Fruit fly (Drosophila melanogaster) whole organism, embryonic: ENCODE data around the gene Acbp6.

Experiments used
- Asciz ChIP-seq: fragments of 200-800 bp; sonication (Bioruptor generic); optimal IDR thresholded peaks from 2 replicates; lab custom pipeline; 2017; ENCODE audit warnings: missing biosample characterization, mild to moderate bottlenecking, missing genetic modification characterization, missing genetic modification reagents
- Atf6 ChIP-seq: fragments of 200-800 bp; sonication (Bioruptor generic); IDR thresholded peaks from 2 replicates; pipeline ENCODE4 v1.3.6; 2022; ENCODE audit warnings: missing biosample characterization, missing genetic modification characterization
- Bgb ChIP-seq: fragments of 200-800 bp; sonication (Bioruptor generic); IDR thresholded peaks from 2 replicates; pipeline ENCODE4 v1.3.6; 2022; ENCODE audit warnings: missing biosample characterization, missing genetic modification characterization; ENCODE audit not compliant: partially characterized antibody
- Blimp-1 ChIP-seq: fragments of 200-800 bp; sonication (Bioruptor generic); optimal IDR thresholded peaks from 3 replicates; lab custom pipeline; 2018; ENCODE audit warnings: missing biosample characterization, missing genetic modification characterization, mild to moderate bottlenecking, moderate library complexity, missing genetic modification reagents
- CG10209 ChIP-seq: fragments of 200-800 bp; sonication (Bioruptor generic); optimal IDR thresholded peaks from 3 replicates; lab custom pipeline; 2017; ENCODE audit warnings: missing biosample characterization, mild to moderate bottlenecking, missing genetic modification characterization, missing genetic modification reagents
- CG10321 ChIP-seq: fragments of 200-800 bp; sonication (Bioruptor generic); IDR thresholded peaks from 2 replicates; pipeline ENCODE4 v1.3.6; 2022; ENCODE audit warnings: missing biosample characterization, missing genetic modification characterization
- CG10654 ChIP-seq: fragments of 200-800 bp; sonication (Bioruptor generic); optimal IDR thresholded peaks from 2 replicates; lab custom pipeline; 2016; ENCODE audit warnings: missing biosample characterization, missing genetic modification characterization
- CG10979 ChIP-seq: fragments of 200-800 bp; sonication (Bioruptor generic); optimal IDR thresholded peaks from 2 replicates; lab custom pipeline; 2018; ENCODE audit warnings: missing biosample characterization, mild to moderate bottlenecking, missing genetic modification characterization, moderate library complexity
- CG11695 ChIP-seq: fragments of 200-800 bp; sonication (Bioruptor generic); IDR thresholded peaks from 3 replicates; pipeline ENCODE4 v1.3.6; 2022; ENCODE audit warnings: missing biosample characterization, missing genetic modification characterization
- CG13287 ChIP-seq: fragments of 200-800 bp; sonication (Bioruptor generic); IDR thresholded peaks from 2 replicates; pipeline ENCODE4 v1.3.6; 2022; ENCODE audit warnings: missing biosample characterization, missing genetic modification characterization; ENCODE audit not compliant: partially characterized antibody
- CG13424 ChIP-seq: fragments of 200-800 bp; sonication (Bioruptor generic); optimal IDR thresholded peaks from 2 replicates; lab custom pipeline; 2019; ENCODE audit warnings: missing biosample characterization, mild to moderate bottlenecking, missing genetic modification characterization, moderate library complexity
- CG13894 ChIP-seq: fragments of 200-800 bp; sonication (Bioruptor generic); optimal IDR thresholded peaks from 3 replicates; lab custom pipeline; 2018; ENCODE audit warnings: missing biosample characterization, mild to moderate bottlenecking, missing genetic modification characterization, moderate library complexity
- CG14667 ChIP-seq: fragments of 200-800 bp; sonication (Bioruptor generic); IDR thresholded peaks from 2 replicates; pipeline ENCODE4 v1.3.6; 2022; ENCODE audit warnings: missing biosample characterization, missing genetic modification characterization
- CG15601 ChIP-seq: fragments of 200-800 bp; sonication (Bioruptor generic); optimal IDR thresholded peaks from 3 replicates; lab custom pipeline; 2019; ENCODE audit warnings: missing biosample characterization, mild to moderate bottlenecking, missing genetic modification characterization, moderate library complexity
- CG1602 ChIP-seq: fragments of 200-800 bp; sonication (Bioruptor generic); optimal IDR thresholded peaks from 3 replicates; lab custom pipeline; 2016; ENCODE audit warnings: missing biosample characterization, missing genetic modification characterization
- CG17328 ChIP-seq: fragments of 200-800 bp; sonication (Bioruptor generic); IDR thresholded peaks from 2 replicates; pipeline ENCODE4 v1.3.6; 2022; ENCODE audit warnings: missing biosample characterization, missing genetic modification characterization
- CG17568 ChIP-seq: fragments of 200-800 bp; sonication (Bioruptor generic); optimal IDR thresholded peaks from 2 replicates; lab custom pipeline; 2018; ENCODE audit warnings: missing biosample characterization, mild to moderate bottlenecking, missing genetic modification characterization, moderate library complexity
- CG18262 ChIP-seq: fragments of 200-800 bp; optimal IDR thresholded peaks from 3 replicates; lab custom pipeline; 2019; ENCODE audit warnings: missing biosample characterization, mild to moderate bottlenecking, missing genetic modification characterization, moderate library complexity
- CG4617 ChIP-seq: fragments of 200-800 bp; sonication (Bioruptor generic); optimal IDR thresholded peaks from 3 replicates; lab custom pipeline; 2016; ENCODE audit warnings: missing biosample characterization, missing genetic modification characterization, borderline replicate concordance
- CG6272 ChIP-seq: fragments of 200-800 bp; sonication (Bioruptor generic); IDR thresholded peaks from 2 replicates; pipeline ENCODE4 v1.3.6; 2022; ENCODE audit warnings: missing biosample characterization, missing genetic modification characterization
- CG6765 ChIP-seq: fragments of 200-800 bp; sonication (Bioruptor generic); optimal IDR thresholded peaks from 3 replicates; lab custom pipeline; 2017; ENCODE audit warnings: missing biosample characterization, mild to moderate bottlenecking, missing genetic modification characterization
- CG7963 ChIP-seq: fragments of 200-800 bp; sonication (Bioruptor generic); IDR thresholded peaks from 3 replicates; pipeline ENCODE4 v1.3.6; 2022; ENCODE audit warnings: missing biosample characterization, missing genetic modification characterization; ENCODE audit not compliant: partially characterized antibody
- CG8388 ChIP-seq: fragments of 200-800 bp; sonication (Bioruptor generic); optimal IDR thresholded peaks from 2 replicates; lab custom pipeline; 2019; ENCODE audit warnings: missing biosample characterization, mild to moderate bottlenecking, missing genetic modification characterization, moderate library complexity
- Fer2 ChIP-seq: fragments of 200-800 bp; sonication (Bioruptor generic); optimal IDR thresholded peaks from 2 replicates; lab custom pipeline; 2018; ENCODE audit warnings: missing biosample characterization, mild to moderate bottlenecking, missing genetic modification characterization, moderate library complexity
- Fer3 ChIP-seq: fragments of 200-800 bp; sonication (Bioruptor generic); optimal IDR thresholded peaks from 2 replicates; lab custom pipeline; 2018; ENCODE audit warnings: missing biosample characterization, mild to moderate bottlenecking, missing genetic modification characterization, moderate library complexity
- GATAe ChIP-seq: fragments of 200-800 bp; sonication (Bioruptor generic); conservative IDR thresholded peaks from 2 replicates; pipeline ENCODE4 v1.3.6; 2022; ENCODE audit warnings: missing biosample characterization, missing genetic modification characterization
- Hand ChIP-seq: fragments of 200-800 bp; sonication (Bioruptor generic); optimal IDR thresholded peaks from 2 replicates; lab custom pipeline; 2017; ENCODE audit warnings: mild to moderate bottlenecking, missing biosample characterization, missing genetic modification reagents, missing genetic modification characterization
- Med ChIP-seq: fragments of 200-800 bp; sonication (Bioruptor generic); peaks from one replicate; lab custom pipeline; 2016; ENCODE audit warnings: missing biosample characterization, missing genetic modification characterization, mild to moderate bottlenecking, inconsistent platforms, moderate library complexity
- NK7.1 ChIP-seq: fragments of 200-800 bp; sonication (Bioruptor generic); optimal IDR thresholded peaks from 3 replicates; lab custom pipeline; 2016; ENCODE audit warnings: missing biosample characterization, missing genetic modification characterization
- Sox102F ChIP-seq: fragments of 200-800 bp; sonication (Bioruptor generic); optimal IDR thresholded peaks from 2 replicates; lab custom pipeline; 2018; ENCODE audit warnings: missing biosample characterization, mild to moderate bottlenecking, missing genetic modification characterization, moderate library complexity
- Ssrp ChIP-seq: fragments of 200-800 bp; sonication (Bioruptor generic); optimal IDR thresholded peaks from 2 replicates; lab custom pipeline; 2018; ENCODE audit warnings: missing biosample characterization, mild to moderate bottlenecking, missing genetic modification characterization, moderate library complexity
- ash1 ChIP-seq: fragments of 200-800 bp; sonication (Bioruptor generic); optimal IDR thresholded peaks from 2 replicates; lab custom pipeline; 2018; ENCODE audit warnings: missing biosample characterization, mild to moderate bottlenecking, missing genetic modification characterization
- bab2 ChIP-seq: fragments of 200-800 bp; sonication (Bioruptor generic); optimal IDR thresholded peaks from 2 replicates; lab custom pipeline; 2016; ENCODE audit warnings: missing biosample characterization, missing genetic modification characterization
- bbx ChIP-seq: fragments of 200-800 bp; sonication (Bioruptor generic); IDR thresholded peaks from 2 replicates; pipeline ENCODE4 v1.3.6; 2022; ENCODE audit warnings: missing biosample characterization, missing genetic modification characterization; ENCODE audit not compliant: partially characterized antibody
- bsh ChIP-seq, 2 experiments: fragments of 200-800 bp; sonication (Bioruptor generic); optimal IDR thresholded peaks; 2 replicates each; lab custom pipeline; 2017 to 2018; ENCODE audit warnings: mild to moderate bottlenecking in 2 of 2, missing biosample characterization in 2 of 2, missing genetic modification characterization in 2 of 2, moderate library complexity in 1 of 2
- insv ChIP-seq, 2 experiments: fragments of 200-800 bp; sonication (Bioruptor generic); optimal IDR thresholded peaks; 3 replicates each; lab custom pipeline; 2016 to 2018; ENCODE audit warnings: missing biosample characterization in 2 of 2, missing genetic modification characterization in 2 of 2
- mirr ChIP-seq: fragments of 200-800 bp; sonication (Bioruptor generic); optimal IDR thresholded peaks from 3 replicates; lab custom pipeline; 2018; ENCODE audit warnings: missing biosample characterization, mild to moderate bottlenecking, missing genetic modification characterization
- nmo ChIP-seq: fragments of 200-800 bp; sonication (Bioruptor generic); optimal IDR thresholded peaks from 2 replicates; lab custom pipeline; 2018; ENCODE audit warnings: missing biosample characterization, mild to moderate bottlenecking, missing genetic modification characterization, moderate library complexity
- nom ChIP-seq: fragments of 200-800 bp; sonication (Bioruptor generic); optimal IDR thresholded peaks from 2 replicates; lab custom pipeline; 2017; ENCODE audit warnings: missing biosample characterization, missing genetic modification characterization, mild to moderate bottlenecking, moderate library complexity, missing genetic modification reagents
- phol ChIP-seq: fragments of 200-800 bp; sonication (Bioruptor generic); optimal IDR thresholded peaks from 3 replicates; lab custom pipeline; 2018; ENCODE audit warnings: missing biosample characterization, mild to moderate bottlenecking, missing genetic modification characterization, moderate library complexity
- prd ChIP-seq, 3 experiments: fragments of >200 bp in 2 of 3; fragments of 200-800 bp in 1 of 3; sonication (Bioruptor generic) in 1 of 3; optimal IDR thresholded peaks in 2 of 3; IDR thresholded peaks in 1 of 3; 2 replicates in 2 of 3; 3 replicates in 1 of 3; pipeline versions ENCODE4 v1.3.6 to Lab custom; 2017 to 2022; ENCODE audit warnings: missing biosample characterization in 1 of 3, missing genetic modification characterization in 1 of 3
- pros ChIP-seq: fragments of 200-800 bp; sonication (Bioruptor generic); optimal IDR thresholded peaks from 3 replicates; lab custom pipeline; 2019; ENCODE audit warnings: missing biosample characterization, mild to moderate bottlenecking, missing genetic modification characterization, moderate library complexity
- pum ChIP-seq: fragments of 200-800 bp; sonication (Bioruptor generic); optimal IDR thresholded peaks from 2 replicates; lab custom pipeline; 2016; ENCODE audit warnings: missing biosample characterization, missing genetic modification characterization
- ranshi ChIP-seq: fragments of 200-800 bp; sonication (Bioruptor generic); IDR thresholded peaks from 2 replicates; pipeline ENCODE4 v1.3.6; 2022; ENCODE audit warnings: missing biosample characterization, missing genetic modification characterization
- row ChIP-seq: fragments of 200-800 bp; sonication (Bioruptor generic); IDR thresholded peaks from 3 replicates; pipeline ENCODE4 v1.3.6; 2022; ENCODE audit warnings: missing biosample characterization, missing genetic modification characterization
- sens ChIP-seq: fragments of 200-800 bp; sonication (Bioruptor generic); peaks from one replicate; lab custom pipeline; 2016; ENCODE audit warnings: missing biosample characterization, missing genetic modification characterization
- seq ChIP-seq: fragments of 200-800 bp; sonication (Bioruptor generic); IDR thresholded peaks from 2 replicates; pipeline ENCODE4 v1.3.6; 2022; ENCODE audit warnings: missing biosample characterization, missing genetic modification characterization
- vvl ChIP-seq: fragments of 200-800 bp; sonication (Bioruptor generic); IDR thresholded peaks from 2 replicates; pipeline ENCODE4 v1.3.6; 2022; ENCODE audit warnings: missing biosample characterization, missing genetic modification characterization

The Acbp6 gene

DNA sequence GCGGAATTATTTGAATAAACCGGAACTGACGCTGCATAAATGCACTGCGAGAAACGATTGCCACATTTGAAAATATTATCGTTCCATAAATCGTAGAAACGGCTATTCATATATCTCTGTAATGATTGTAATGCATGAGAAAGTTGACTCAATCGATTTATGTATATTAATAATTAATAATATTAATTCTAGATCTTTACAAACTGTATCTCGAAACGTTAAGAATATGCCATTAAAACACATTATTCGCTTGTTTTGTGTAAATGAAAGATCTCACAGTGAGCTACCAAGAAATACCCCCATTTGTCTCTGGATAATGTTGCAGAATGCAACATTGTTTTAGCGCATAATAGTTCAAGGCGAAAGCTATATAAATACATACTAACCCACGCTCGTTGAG lies 21.1 kb downstream of the Acbp6 start (continued):
- TF ChIP-seq CG17328 (GFP tag; lab: Robert Waterston, UW) = 0 out of 2 replicates have a peak, but pooled peaks have one; percentile 7
- TF ChIP-seq Hand = no peak
- TF ChIP-seq CG10979 (tag; lab: Kevin White, UChicago) = peak; percentile 7
- no peak for TF ChIP-seq CG14667 (GFP tag; lab: Robert Waterston, UW)
- TF ChIP-seq nmo (GFP tag; lab: Kevin White, UChicago) = peak; percentile 31
- no peak for TF ChIP-seq seq
- peak; percentile 34 for TF ChIP-seq Ssrp (tag; lab: Kevin White, UChicago)
- TF ChIP-seq phol = peak; percentile 33
- no peak for TF ChIP-seq CG6765 (GFP tag; lab: Kevin White, UChicago)
- peak; percentile 25; the same call in 1 of the 3 replicates for TF ChIP-seq row (GFP tag; lab: Robert Waterston, UW)
- no peak for TF ChIP-seq NK7.1 (GFP tag; lab: Kevin White, UChicago)
- peak; percentile 33 for TF ChIP-seq nom (GFP tag; lab: Kevin White, UChicago)
- peak; percentile 22 for TF ChIP-seq CG8388 (GFP tag; lab: Kevin White, UChicago)
- no peak for TF ChIP-seq CG10654 (GFP tag; lab: Kevin White, UChicago)
- TF ChIP-seq pros (GFP tag; lab: Kevin White, UChicago) = no peak
- TF ChIP-seq Fer3 (tag; lab: Kevin White, UChicago) = no peak
- TF ChIP-seq Sox102F (GFP tag; lab: Kevin White, UChicago) = peak; percentile 58
- no peak for TF ChIP-seq CG13287 (GFP tag; lab: Robert Waterston, UW)
- TF ChIP-seq Blimp-1 = peak; percentile 21
- no peak for TF ChIP-seq Asciz (GFP tag; lab: Kevin White, UChicago)
- TF ChIP-seq bab2 (GFP tag; lab: Kevin White, UChicago) = no peak
- no peak for TF ChIP-seq Fer2 (tag; lab: Kevin White, UChicago)
- no peak for TF ChIP-seq CG10209 (GFP tag; lab: Kevin White, UChicago)
- no peak for TF ChIP-seq Atf6
- no peak for TF ChIP-seq CG4617 (GFP tag; lab: Kevin White, UChicago)
- TF ChIP-seq ash1 (GFP tag; lab: Kevin White, UChicago) = no peak
- TF ChIP-seq pum (GFP tag; lab: Kevin White, UChicago) = no peak
- no peak for TF ChIP-seq prd (optimal IDR thresholded peaks at IDR 0.05; lab: Kevin White, UChicago)
- TF ChIP-seq prd (GFP tag; IDR thresholded peaks at IDR 0.05; lab: Robert Waterston, UW) = no peak
- peak; percentile 26 for TF ChIP-seq CG15601 (tag; lab: Kevin White, UChicago)

DNA sequence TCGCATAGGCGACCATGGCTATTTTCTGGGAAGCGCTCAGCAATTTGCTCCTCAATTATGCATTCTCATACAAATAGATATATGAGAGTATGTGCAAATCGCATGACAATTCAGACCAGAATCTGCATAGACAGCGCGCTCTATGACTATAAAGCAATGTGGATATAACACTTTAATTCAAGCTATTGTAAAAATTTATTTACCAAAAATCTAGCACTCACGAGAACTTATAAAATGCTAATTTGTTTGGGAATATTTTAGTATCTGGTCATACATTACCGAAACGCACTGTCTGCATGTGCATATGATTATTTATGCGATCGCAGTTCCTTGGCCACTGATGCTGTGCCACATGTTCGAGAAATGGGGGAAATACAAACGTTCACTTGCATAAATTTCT lies 22.1 kb downstream of the Acbp6 start:
- no peak for TF ChIP-seq insv (GFP tag; optimal IDR thresholded peaks at IDR 0.05; lab: Kevin White, UChicago)
- TF ChIP-seq sens (GFP tag; lab: Kevin White, UChicago) = peak; percentile 67
- no peak for TF ChIP-seq GATAe (GFP tag; lab: Robert Waterston, UW)
- peak; percentile 9 for TF ChIP-seq CG18262 (tag; lab: Kevin White, UChicago)
- no peak for TF ChIP-seq CG13424 (tag; lab: Kevin White, UChicago)
- no peak for TF ChIP-seq CG17568
- TF ChIP-seq CG6272 (GFP tag; lab: Robert Waterston, UW) = no peak
- TF ChIP-seq CG11695 (GFP tag; lab: Robert Waterston, UW) = 0 out of 3 replicates have a peak, but pooled peaks have one; percentile 28
- peak; percentile 35 to 41 for TF ChIP-seq bsh (GFP tag; optimal IDR thresholded peaks at IDR 0.05; lab: Kevin White, UChicago)
- TF ChIP-seq CG17328 (GFP tag; lab: Robert Waterston, UW) = peak; percentile 18; the same call in 1 of the 2 replicates
- TF ChIP-seq CG7963 (GFP tag; lab: Robert Waterston, UW) = no peak
- TF ChIP-seq mirr = no peak
- no peak for TF ChIP-seq Bgb
- TF ChIP-seq prd (optimal IDR thresholded peaks at IDR 0.05; lab: Kevin White, UChicago) = no peak
- peak; percentile 36; the same call in 1 of the 3 replicates for TF ChIP-seq prd (GFP tag; IDR thresholded peaks at IDR 0.05; lab: Robert Waterston, UW)
- TF ChIP-seq bbx (GFP tag; lab: Robert Waterston, UW) = no peak
- TF ChIP-seq Med (GFP tag; lab: Kevin White, UChicago) = peak; percentile 50
- TF ChIP-seq CG10321 (GFP tag; lab: Robert Waterston, UW) = no peak
- TF ChIP-seq CG1602 (GFP tag; lab: Kevin White, UChicago) = no peak
- peak; percentile 21; the same call in 1 of the 2 replicates for TF ChIP-seq ranshi (GFP tag; lab: Robert Waterston, UW)
- TF ChIP-seq CG13894 (tag; lab: Kevin White, UChicago) = no peak
- peak; percentile 48; the same call in 1 of the 2 replicates for TF ChIP-seq vvl (GFP tag; lab: Robert Waterston, UW)
